Worm (Caenorhabditis elegans): Measurements from ENCODE around the gene R02E4.1.

Gene R02E4.1

ce11 chrX:4132243-4132642 is 27.9 kb upstream of the R02E4.1 start (continued):
- peak; percentile 26 for TF ChIP-seq nhr-25 (tag; optimal IDR thresholded peaks at IDR 0.05; ENCODE audit: borderline replicate concordance, insufficient read depth)
- no peak for TF ChIP-seq fos-1 (tag; optimal IDR thresholded peaks at IDR 0.05)
- peak; percentile 38 for TF ChIP-seq nhr-77 (tag; optimal IDR thresholded peaks at IDR 0.05)
- TF ChIP-seq ceh-28 (tag; optimal IDR thresholded peaks at IDR 0.05) = no peak
- peak; percentile 91 for TF ChIP-seq nhr-48 (tag; optimal IDR thresholded peaks at IDR 0.05)
- no peak for TF ChIP-seq lin-1 (GFP tag; IDR thresholded peaks at IDR 0.05)
- peak in 1 of 2 experiments; percentile 96 for TF ChIP-seq unc-62 (GFP tag; optimal IDR thresholded peaks at IDR 0.05 in 1 of 2)
- no peak for TF ChIP-seq unc-62 (tag; optimal IDR thresholded peaks at IDR 0.05)
- no peak for TF ChIP-seq madf-9 (GFP tag; conservative IDR thresholded peaks at IDR 0.05)
- TF ChIP-seq hif-1 (tag; optimal IDR thresholded peaks at IDR 0.05) = peak in 1 of 2 experiments; percentile 15
- no peak for TF ChIP-seq vab-7 (GFP tag; IDR thresholded peaks at IDR 0.05)
- TF ChIP-seq dmd-8 (GFP tag; IDR thresholded peaks at IDR 0.05) = no peak

- TF ChIP-seq egl-43 (GFP tag; IDR thresholded peaks at IDR 0.05) (no peak), hlh-30 (tag; optimal IDR thresholded peaks at IDR 0.05; ENCODE audit: insufficient read depth) (peak; percentile 25), nhr-237 (tag; optimal IDR thresholded peaks at IDR 0.05) (no peak), Y105C5A.15 (GFP tag; IDR thresholded peaks at IDR 0.05) (no peak), Y5F2A.4 (GFP tag; optimal IDR thresholded peaks at IDR 0.05) (no peak), hif-1 (tag; optimal IDR thresholded peaks at IDR 0.05) (peak in 1 of 2 experiments; percentile 3), hlh-11 (tag; optimal IDR thresholded peaks at IDR 0.05) (peak; percentile 11), daf-16 (GFP tag; optimal IDR thresholded peaks at IDR 0.05) (no peak), daf-16 (tag; optimal IDR thresholded peaks at IDR 0.05) (no peak), dve-1 (tag; optimal IDR thresholded peaks at IDR 0.05; ENCODE audit: insufficient read depth) (no peak)
These were observed 27.0 kb upstream of the R02E4.1 start for ce11 chrX:4131354-4131753.

- TF ChIP-seq unc-62 (GFP tag; optimal IDR thresholded peaks at IDR 0.05 in 1 of 2) (peak in 1 of 2 experiments; percentile 25), unc-62 (tag; optimal IDR thresholded peaks at IDR 0.05) (no peak), fkh-10 (GFP tag; optimal IDR thresholded peaks at IDR 0.05) (no peak)
These were observed 24.3 kb upstream of the R02E4.1 start for ce11 chrX:4128684-4129083.

- TF ChIP-seq pqm-1 (tag; optimal IDR thresholded peaks at IDR 0.05) = no peak
- no peak for TF ChIP-seq zag-1 (tag; optimal IDR thresholded peaks at IDR 0.05)
- no peak for TF ChIP-seq skn-1 (tag; optimal IDR thresholded peaks at IDR 0.05)
- TF ChIP-seq F49E8.2 (tag; optimal IDR thresholded peaks at IDR 0.05; ENCODE audit: borderline replicate concordance) = no peak
- TF ChIP-seq unc-130 (GFP tag; optimal IDR thresholded peaks at IDR 0.05) = no peak
These were observed 20.9 kb upstream of the R02E4.1 start for ce11 chrX:4125165-4125803.

ce11 chrX:4123368-4123767 is 19.0 kb upstream of the R02E4.1 start:
- TF ChIP-seq T20F7.1 (GFP tag; optimal IDR thresholded peaks at IDR 0.05) = no peak
- no peak for TF ChIP-seq R02D3.7 (tag; optimal IDR thresholded peaks at IDR 0.05)
- TF ChIP-seq F37D6.2 (tag; optimal IDR thresholded peaks at IDR 0.05) = no peak
- no peak for TF ChIP-seq gei-8 (GFP tag; optimal IDR thresholded peaks at IDR 0.05)
- TF ChIP-seq Y105C5A.15 (GFP tag; IDR thresholded peaks at IDR 0.05) = no peak
- no peak for TF ChIP-seq dmd-9 (GFP tag; IDR thresholded peaks at IDR 0.05)
- TF ChIP-seq skn-1 (tag; optimal IDR thresholded peaks at IDR 0.05) = no peak
- TF ChIP-seq ctbp-1 (GFP tag; IDR thresholded peaks at IDR 0.05) = no peak
- no peak for TF ChIP-seq ces-1 (GFP tag; optimal IDR thresholded peaks at IDR 0.05)
- TF ChIP-seq daf-12 (tag; optimal IDR thresholded peaks at IDR 0.05) = no peak
- no peak for TF ChIP-seq nhr-102 (tag; optimal IDR thresholded peaks at IDR 0.05)
- TF ChIP-seq snpc-1.2 (GFP tag; IDR thresholded peaks at IDR 0.05) = no peak
- TF ChIP-seq mxl-2 (GFP tag; conservative IDR thresholded peaks at IDR 0.05) = no peak
- no peak for TF ChIP-seq php-3 (GFP tag; IDR thresholded peaks at IDR 0.05)
- no peak for TF ChIP-seq nhr-237 (tag; optimal IDR thresholded peaks at IDR 0.05)
- TF ChIP-seq egl-27 (tag; optimal IDR thresholded peaks at IDR 0.05) = no peak
- no peak for TF ChIP-seq lin-29 (GFP tag; IDR thresholded peaks at IDR 0.05)
- no peak for TF ChIP-seq mdt-29 (GFP tag; IDR thresholded peaks at IDR 0.05)
- TF ChIP-seq hif-1 (tag; optimal IDR thresholded peaks at IDR 0.05) = no peak
- no peak for TF ChIP-seq nhr-11 (tag; optimal IDR thresholded peaks at IDR 0.05)
